Fruit fly (Drosophila melanogaster) whole organism, embryonic: ENCODE data around the gene Exn.

Experiments
- Atf-2 ChIP-seq: fragments of 200-800 bp; sonication (Bioruptor generic); optimal IDR thresholded peaks from 2 replicates; lab custom pipeline; 2016; ENCODE audit warnings: missing biosample characterization, missing genetic modification characterization
- BEAF-32 ChIP-seq: fragments of 200-800 bp; sonication (Bioruptor generic); optimal IDR thresholded peaks from 3 replicates; lab custom pipeline; 2017; ENCODE audit warnings: missing biosample characterization, missing genetic modification characterization, mild to moderate bottlenecking, moderate library complexity, missing genetic modification reagents
- CG10209 ChIP-seq: fragments of 200-800 bp; sonication (Bioruptor generic); optimal IDR thresholded peaks from 3 replicates; lab custom pipeline; 2017; ENCODE audit warnings: missing biosample characterization, mild to moderate bottlenecking, missing genetic modification characterization, missing genetic modification reagents
- CG10267 ChIP-seq: fragments of 200-800 bp; sonication (Bioruptor generic); optimal IDR thresholded peaks from 2 replicates; lab custom pipeline; 2018; ENCODE audit warnings: missing biosample characterization, mild to moderate bottlenecking, missing genetic modification characterization, moderate library complexity
- CG10366 ChIP-seq: fragments of 200-800 bp; sonication (Bioruptor generic); IDR thresholded peaks from 2 replicates; pipeline ENCODE4 v1.3.6; 2022; ENCODE audit warnings: missing biosample characterization, missing genetic modification characterization
- CG10462 ChIP-seq: fragments of 200-800 bp; sonication (Bioruptor generic); optimal IDR thresholded peaks from 2 replicates; lab custom pipeline; 2016; ENCODE audit warnings: missing biosample characterization, missing genetic modification characterization
- CG12299 ChIP-seq: fragments of 200-800 bp; sonication (Bioruptor generic); optimal IDR thresholded peaks from 2 replicates; lab custom pipeline; 2018; ENCODE audit warnings: missing biosample characterization, mild to moderate bottlenecking, missing genetic modification characterization
- CG12769 ChIP-seq: fragments of 200-800 bp; sonication (Bioruptor generic); optimal IDR thresholded peaks from 2 replicates; lab custom pipeline; 2019; ENCODE audit warnings: missing biosample characterization, mild to moderate bottlenecking, missing genetic modification characterization, moderate library complexity
- CG14667 ChIP-seq: fragments of 200-800 bp; sonication (Bioruptor generic); IDR thresholded peaks from 2 replicates; pipeline ENCODE4 v1.3.6; 2022; ENCODE audit warnings: missing biosample characterization, missing genetic modification characterization
- CG17361 ChIP-seq: fragments of 200-800 bp; sonication (Bioruptor generic); IDR thresholded peaks from 3 replicates; pipeline ENCODE4 v1.3.6; 2022; ENCODE audit warnings: missing biosample characterization, missing genetic modification characterization
- CG2116 ChIP-seq: fragments of 200-800 bp; sonication (Bioruptor generic); optimal IDR thresholded peaks from 3 replicates; lab custom pipeline; 2018; ENCODE audit warnings: missing biosample characterization, mild to moderate bottlenecking, missing genetic modification characterization
- CG2120 ChIP-seq: fragments of 200-800 bp; sonication (Bioruptor generic); optimal IDR thresholded peaks from 3 replicates; lab custom pipeline; 2016; ENCODE audit warnings: missing biosample characterization, missing genetic modification characterization
- CG4404 ChIP-seq: fragments of 200-800 bp; sonication (Bioruptor generic); IDR thresholded peaks from 2 replicates; pipeline ENCODE4 v1.3.6; 2022; ENCODE audit warnings: missing biosample characterization, missing genetic modification characterization
- CG6683 ChIP-seq: fragments of 200-800 bp; sonication (Bioruptor generic); optimal IDR thresholded peaks from 2 replicates; lab custom pipeline; 2017; ENCODE audit warnings: missing biosample characterization, mild to moderate bottlenecking, missing genetic modification characterization, missing genetic modification reagents
- CG6765 ChIP-seq: fragments of 200-800 bp; sonication (Bioruptor generic); optimal IDR thresholded peaks from 3 replicates; lab custom pipeline; 2017; ENCODE audit warnings: missing biosample characterization, mild to moderate bottlenecking, missing genetic modification characterization
- CG6791 ChIP-seq: fragments of 200-800 bp; sonication (Bioruptor generic); IDR thresholded peaks from 3 replicates; pipeline ENCODE4 v1.3.6; 2022; ENCODE audit warnings: missing biosample characterization, missing genetic modification characterization; ENCODE audit not compliant: partially characterized antibody
- CHES-1-like ChIP-seq: fragments of 200-800 bp; sonication (Bioruptor generic); optimal IDR thresholded peaks from 2 replicates; lab custom pipeline; 2016; ENCODE audit warnings: missing biosample characterization, missing genetic modification characterization
- Chrac-16 ChIP-seq: fragments of 200-800 bp; sonication (Bioruptor generic); optimal IDR thresholded peaks from 3 replicates; lab custom pipeline; 2016; ENCODE audit warnings: missing biosample characterization, missing genetic modification characterization
- Dek ChIP-seq: fragments of 200-800 bp; sonication (Bioruptor generic); optimal IDR thresholded peaks from 3 replicates; lab custom pipeline; 2019; ENCODE audit warnings: missing biosample characterization, mild to moderate bottlenecking, missing genetic modification characterization, moderate library complexity
- Dref ChIP-seq: fragments of 200-800 bp; sonication (Bioruptor generic); IDR thresholded peaks from 2 replicates; pipeline ENCODE4 v1.3.6; 2022; ENCODE audit warnings: missing biosample characterization, missing genetic modification characterization
- E2f2 ChIP-seq: fragments of 200-800 bp; sonication (Bioruptor generic); IDR thresholded peaks from 2 replicates; pipeline ENCODE4 v1.3.6; 2022; ENCODE audit warnings: missing biosample characterization, missing genetic modification characterization
- Ets65A ChIP-seq: fragments of 200-800 bp; sonication (Bioruptor generic); peaks from one replicate; lab custom pipeline; 2016; ENCODE audit warnings: missing biosample characterization, missing genetic modification characterization
- Fer1 ChIP-seq: fragments of 200-800 bp; sonication (Bioruptor generic); optimal IDR thresholded peaks from 2 replicates; lab custom pipeline; 2017; ENCODE audit warnings: missing biosample characterization, mild to moderate bottlenecking, missing genetic modification characterization
- Hsf ChIP-seq: fragments of 200-800 bp; sonication (Bioruptor generic); optimal IDR thresholded peaks from 3 replicates; lab custom pipeline; 2016; ENCODE audit warnings: missing biosample characterization, missing genetic modification characterization
- Lpt ChIP-seq: fragments of >200 bp; optimal IDR thresholded peaks from 2 replicates; lab custom pipeline; 2018; ENCODE audit warnings: missing biosample characterization, missing genetic modification characterization
- MBD-R2 ChIP-seq: fragments of 200-800 bp; sonication (Bioruptor generic); IDR thresholded peaks from 2 replicates; pipeline ENCODE4 v1.3.6; 2022; ENCODE audit warnings: missing biosample characterization, missing genetic modification characterization
- Med ChIP-seq: fragments of 200-800 bp; sonication (Bioruptor generic); peaks from one replicate; lab custom pipeline; 2016; ENCODE audit warnings: missing biosample characterization, missing genetic modification characterization, mild to moderate bottlenecking, inconsistent platforms, moderate library complexity
- Scr ChIP-seq: fragments of 200-800 bp; sonication (Bioruptor generic); IDR thresholded peaks from 2 replicates; pipeline ENCODE4 v1.3.6; 2022; ENCODE audit warnings: missing biosample characterization, missing genetic modification characterization; ENCODE audit not compliant: partially characterized antibody
- Side ChIP-seq: fragments of 200-800 bp; sonication (Bioruptor generic); optimal IDR thresholded peaks from 2 replicates; lab custom pipeline; 2016; ENCODE audit warnings: missing biosample characterization, missing genetic modification characterization
- Spps ChIP-seq: fragments of 200-800 bp; sonication (Bioruptor generic); optimal IDR thresholded peaks from 2 replicates; lab custom pipeline; 2018; ENCODE audit warnings: missing biosample characterization, mild to moderate bottlenecking, missing genetic modification characterization
- Vsx1 ChIP-seq: fragments of 200-800 bp; sonication (Bioruptor generic); optimal IDR thresholded peaks from 2 replicates; lab custom pipeline; 2017; ENCODE audit warnings: missing biosample characterization, mild to moderate bottlenecking, missing genetic modification characterization, missing genetic modification reagents
- ase ChIP-seq: fragments of 200-800 bp; sonication (Bioruptor generic); IDR thresholded peaks from 3 replicates; pipeline ENCODE4 v1.3.6; 2022; ENCODE audit warnings: missing biosample characterization, missing genetic modification characterization
- ato ChIP-seq: fragments of 200-800 bp; sonication (Bioruptor generic); IDR thresholded peaks from 2 replicates; pipeline ENCODE4 v1.3.6; 2022; ENCODE audit warnings: missing biosample characterization, missing genetic modification characterization; ENCODE audit not compliant: partially characterized antibody
- btn ChIP-seq: fragments of 200-800 bp; sonication (Bioruptor generic); optimal IDR thresholded peaks from 2 replicates; lab custom pipeline; 2016; ENCODE audit warnings: missing biosample characterization, missing genetic modification characterization
- corto ChIP-seq: fragments of 200-800 bp; sonication (Bioruptor generic); optimal IDR thresholded peaks from 2 replicates; lab custom pipeline; 2016; ENCODE audit warnings: missing biosample characterization, mild to moderate bottlenecking, missing genetic modification characterization, moderate library complexity
- crc ChIP-seq: fragments of 200-800 bp; sonication (Bioruptor generic); optimal IDR thresholded peaks from 2 replicates; lab custom pipeline; 2016; ENCODE audit warnings: missing biosample characterization, missing genetic modification characterization
- fd102C ChIP-seq: fragments of 200-800 bp; sonication (Bioruptor generic); optimal IDR thresholded peaks from 2 replicates; lab custom pipeline; 2018; ENCODE audit warnings: missing biosample characterization, mild to moderate bottlenecking, missing genetic modification characterization, moderate library complexity
- fd96Cb ChIP-seq: fragments of 200-800 bp; sonication (Bioruptor generic); optimal IDR thresholded peaks from 2 replicates; lab custom pipeline; 2018; ENCODE audit warnings: missing biosample characterization, mild to moderate bottlenecking, missing genetic modification characterization, moderate library complexity
- gsb ChIP-seq: fragments of 200-800 bp; sonication (Bioruptor generic); IDR thresholded peaks from 2 replicates; pipeline ENCODE4 v1.3.6; 2022; ENCODE audit warnings: missing biosample characterization, missing genetic modification characterization
- kay ChIP-seq: fragments of 200-800 bp; sonication (Bioruptor generic); optimal IDR thresholded peaks from 2 replicates; lab custom pipeline; 2016; ENCODE audit warnings: missing biosample characterization, missing genetic modification characterization
- kni ChIP-seq: fragments of 200-800 bp; sonication (Bioruptor generic); optimal IDR thresholded peaks from 3 replicates; lab custom pipeline; 2017; ENCODE audit warnings: mild to moderate bottlenecking, missing biosample characterization, missing genetic modification reagents, missing genetic modification characterization
- lov ChIP-seq, 2 experiments: fragments of 200-800 bp in 1 of 2; fragments of >200 bp in 1 of 2; sonication (Bioruptor generic) in 1 of 2; IDR thresholded peaks in 1 of 2; optimal IDR thresholded peaks in 1 of 2; 2 replicates in 1 of 2; 3 replicates in 1 of 2; pipeline versions ENCODE4 v1.3.6 to Lab custom; 2017 to 2022; ENCODE audit warnings: missing biosample characterization in 1 of 2, missing genetic modification characterization in 1 of 2
- pho ChIP-seq: fragments of 200-800 bp; sonication (Bioruptor generic); optimal IDR thresholded peaks from 2 replicates; lab custom pipeline; 2016; ENCODE audit warnings: missing biosample characterization, missing genetic modification characterization
- pros ChIP-seq: fragments of 200-800 bp; sonication (Bioruptor generic); optimal IDR thresholded peaks from 3 replicates; lab custom pipeline; 2019; ENCODE audit warnings: missing biosample characterization, mild to moderate bottlenecking, missing genetic modification characterization, moderate library complexity
- psq ChIP-seq: fragments of 200-800 bp; sonication (Bioruptor generic); optimal IDR thresholded peaks from 2 replicates; lab custom pipeline; 2017; ENCODE audit warnings: missing biosample characterization, missing genetic modification characterization
- so ChIP-seq: fragments of 200-800 bp; sonication (Bioruptor generic); IDR thresholded peaks from 3 replicates; pipeline ENCODE4 v1.3.6; 2022; ENCODE audit warnings: missing biosample characterization, missing genetic modification characterization
- stwl ChIP-seq: fragments of 200-800 bp; sonication (Bioruptor generic); optimal IDR thresholded peaks from 3 replicates; lab custom pipeline; 2018; ENCODE audit warnings: missing biosample characterization, mild to moderate bottlenecking, missing genetic modification characterization, moderate library complexity
- ttk ChIP-seq: fragments of 200-800 bp; sonication (Bioruptor generic); IDR thresholded peaks from 2 replicates; pipeline ENCODE4 v2.1.2; 2022; ENCODE audit warnings: missing biosample characterization, missing genetic modification characterization
- wdn ChIP-seq: fragments of 200-800 bp; sonication (Bioruptor generic); IDR thresholded peaks from 2 replicates; pipeline ENCODE4 v1.3.6; 2022; ENCODE audit warnings: missing biosample characterization, missing genetic modification characterization

Gene Exn

DNA sequence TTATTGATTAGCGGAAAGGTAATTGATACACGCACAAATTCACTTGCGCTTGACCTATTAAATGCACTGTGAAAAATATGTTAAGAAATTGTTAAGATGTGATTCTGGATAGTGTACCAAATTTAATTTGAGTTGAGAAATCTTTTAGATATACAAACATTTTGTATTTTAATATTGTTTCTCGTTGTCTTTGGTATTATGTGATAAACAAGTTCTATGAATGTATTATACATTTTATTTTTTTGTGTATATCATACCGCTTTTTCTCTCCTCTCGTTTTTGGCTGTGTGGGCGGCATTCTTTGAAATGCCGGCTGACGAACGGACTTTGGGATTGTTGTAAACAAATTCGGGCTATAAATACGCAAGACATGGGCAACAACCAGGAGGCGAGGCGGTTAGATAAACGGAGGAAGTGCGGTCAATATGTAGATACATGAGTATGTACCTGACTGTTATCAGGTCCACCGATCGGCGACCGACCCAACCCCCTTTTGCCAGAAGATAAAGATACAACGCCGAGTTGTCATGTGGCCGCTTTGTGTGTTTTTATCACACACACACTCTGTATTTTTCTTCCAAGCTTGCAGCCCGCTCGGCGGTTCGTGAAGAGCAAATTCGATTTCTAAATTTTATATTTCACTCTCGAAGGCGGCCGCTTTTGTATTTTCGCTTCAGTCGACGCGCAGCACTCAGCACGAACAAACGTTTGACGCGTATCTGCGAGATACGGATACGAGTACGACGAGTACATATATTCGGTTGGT, 12.9 kb upstream of the Exn start (continued):
- peak; percentile 4 for TF ChIP-seq psq (GFP tag; lab: Kevin White, UChicago)
- peak; percentile 69 for TF ChIP-seq Fer1 (GFP tag; lab: Kevin White, UChicago)
- peak; percentile 71 for TF ChIP-seq CG10267
- TF ChIP-seq Side (GFP tag; lab: Kevin White, UChicago), result peak; percentile 37
- TF ChIP-seq CG6791, result no peak
- peak; percentile 55 for TF ChIP-seq CHES-1-like (GFP tag; lab: Kevin White, UChicago)
- TF ChIP-seq CG4404 (GFP tag; lab: Robert Waterston, UW), result no peak
- TF ChIP-seq lov (optimal IDR thresholded peaks at IDR 0.05; lab: Kevin White, UChicago), result no peak
- TF ChIP-seq lov (GFP tag; IDR thresholded peaks at IDR 0.05; lab: Robert Waterston, UW), result no peak
- TF ChIP-seq Med (GFP tag; lab: Kevin White, UChicago), result peak; percentile 83
- TF ChIP-seq crc, result no peak
- TF ChIP-seq Vsx1 (GFP tag; lab: Kevin White, UChicago), result no peak
- peak; percentile 62 for TF ChIP-seq Dek (tag; lab: Kevin White, UChicago)
- peak; percentile 14 for TF ChIP-seq Spps
- TF ChIP-seq btn (GFP tag; lab: Kevin White, UChicago), result no peak
- peak; percentile 54 for TF ChIP-seq pho (GFP tag; lab: Kevin White, UChicago)
- peak; percentile 32; the same call in 1 of the 2 replicates for TF ChIP-seq MBD-R2
- no peak; the same call in 1 of the 2 replicates for TF ChIP-seq ttk
- peak; percentile 24 for TF ChIP-seq pros (GFP tag; lab: Kevin White, UChicago)
- no peak for TF ChIP-seq Scr (GFP tag; lab: Robert Waterston, UW)
- TF ChIP-seq gsb (GFP tag; lab: Robert Waterston, UW), result no peak; the same call in 1 of the 2 replicates
- TF ChIP-seq kni (GFP tag; lab: Kevin White, UChicago), result no peak
- TF ChIP-seq CG12299, result peak; percentile 19
- TF ChIP-seq corto (GFP tag; lab: Kevin White, UChicago), result no peak
- TF ChIP-seq Lpt (GFP tag; lab: Kevin White, UChicago), result no peak
- peak; percentile 51 for TF ChIP-seq CG10462 (GFP tag; lab: Kevin White, UChicago)
- peak; percentile 66 for TF ChIP-seq Hsf (GFP tag; lab: Kevin White, UChicago)
- TF ChIP-seq wdn, result peak; percentile 65; the same call in 1 of the 2 replicates
- peak; percentile 66 for TF ChIP-seq CG6765 (GFP tag; lab: Kevin White, UChicago)
- peak; percentile 73 for TF ChIP-seq ase (GFP tag; lab: Robert Waterston, UW)
- peak; percentile 69 for TF ChIP-seq CG10366 (GFP tag; lab: Robert Waterston, UW)
- no peak for TF ChIP-seq kay (GFP tag; lab: Kevin White, UChicago)
- TF ChIP-seq Atf-2 (GFP tag; lab: Kevin White, UChicago), result peak; percentile 25
- peak; percentile 40; the same call in 1 of the 2 replicates for TF ChIP-seq E2f2 (GFP tag; lab: Robert Waterston, UW)
- TF ChIP-seq CG10209 (GFP tag; lab: Kevin White, UChicago), result peak; percentile 64
- peak; percentile 71 for TF ChIP-seq CG12769 (tag; lab: Kevin White, UChicago)
- TF ChIP-seq Chrac-16, result peak; percentile 27
- TF ChIP-seq CG2120 (GFP tag; lab: Kevin White, UChicago), result peak; percentile 81
- TF ChIP-seq CG17361 (GFP tag; lab: Robert Waterston, UW), result peak; percentile 80
- TF ChIP-seq CG14667 (GFP tag; lab: Robert Waterston, UW), result peak; percentile 43
- peak; percentile 86 for TF ChIP-seq Ets65A (GFP tag; lab: Kevin White, UChicago)
- TF ChIP-seq stwl (tag; lab: Kevin White, UChicago), result no peak
- 0 out of 2 replicates have a peak, but pooled peaks have one; percentile 6 for TF ChIP-seq Dref
- TF ChIP-seq fd96Cb (tag; lab: Kevin White, UChicago), result peak; percentile 70
- no peak for TF ChIP-seq fd102C (GFP tag; lab: Kevin White, UChicago)
- TF ChIP-seq CG6683, result peak; percentile 21
- TF ChIP-seq BEAF-32 (GFP tag; lab: Kevin White, UChicago), result no peak
- TF ChIP-seq CG2116, result no peak
- TF ChIP-seq so, result peak; percentile 57; the same call in 2 of the 3 replicates
- TF ChIP-seq ato (GFP tag; lab: Robert Waterston, UW), result no peak
